Fruit fly (Drosophila melanogaster) whole organism, pupa: ENCODE data around the gene CG43731.

ENCODE experiments used
- CG10348 ChIP-seq: fragments of 200-800 bp; sonication (Bioruptor generic); IDR thresholded peaks from 2 replicates; pipeline ENCODE4 v1.3.6; 2022; ENCODE audit warnings: missing biosample characterization, missing genetic modification characterization
- CG12605 ChIP-seq: fragments of 200-800 bp; sonication (Bioruptor generic); IDR thresholded peaks from 2 replicates; pipeline ENCODE4 v1.3.6; 2022; ENCODE audit warnings: missing biosample characterization, missing genetic modification characterization
- CG13204 ChIP-seq: fragments of 200-800 bp; sonication (Bioruptor generic); optimal IDR thresholded peaks from 2 replicates; lab custom pipeline; 2018; ENCODE audit warnings: missing biosample characterization, mild to moderate bottlenecking, missing genetic modification characterization, moderate library complexity
- CG14655 ChIP-seq: fragments of 200-800 bp; sonication (Bioruptor generic); optimal IDR thresholded peaks from 3 replicates; lab custom pipeline; 2017; ENCODE audit warnings: mild to moderate bottlenecking, missing biosample characterization, missing genetic modification reagents, missing genetic modification characterization
- CG15710 ChIP-seq: fragments of 200-800 bp; sonication (Bioruptor generic); optimal IDR thresholded peaks from 2 replicates; lab custom pipeline; 2018; ENCODE audit warnings: missing biosample characterization, mild to moderate bottlenecking, missing genetic modification characterization, moderate library complexity
- CG17806 ChIP-seq: fragments of 200-800 bp; sonication (Bioruptor generic); optimal IDR thresholded peaks from 2 replicates; lab custom pipeline; 2018; ENCODE audit warnings: missing biosample characterization, mild to moderate bottlenecking, missing genetic modification characterization, moderate library complexity
- CG32121 ChIP-seq: fragments of 200-800 bp; sonication (Bioruptor generic); IDR thresholded peaks from 2 replicates; pipeline ENCODE4 v1.3.6; 2022; ENCODE audit warnings: missing biosample characterization, missing genetic modification characterization
- CG34367 ChIP-seq: fragments of 200-800 bp; sonication (Bioruptor generic); optimal IDR thresholded peaks from 2 replicates; lab custom pipeline; 2018; ENCODE audit warnings: missing biosample characterization, mild to moderate bottlenecking, missing genetic modification characterization
- CG4496 ChIP-seq: fragments of 200-800 bp; sonication (Bioruptor generic); IDR thresholded peaks from 3 replicates; pipeline ENCODE4 v1.3.6; 2022; ENCODE audit warnings: missing biosample characterization, missing genetic modification characterization
- CG8159 ChIP-seq: fragments of 200-800 bp; sonication (Bioruptor generic); optimal IDR thresholded peaks from 3 replicates; lab custom pipeline; 2018; ENCODE audit warnings: missing biosample characterization, mild to moderate bottlenecking, missing genetic modification characterization, moderate library complexity
- CG8301 ChIP-seq: fragments of 200-800 bp; sonication (Bioruptor generic); optimal IDR thresholded peaks from 2 replicates; lab custom pipeline; 2018; ENCODE audit warnings: missing biosample characterization, mild to moderate bottlenecking, missing genetic modification characterization
- CG9948 ChIP-seq: fragments of 200-800 bp; sonication (Bioruptor generic); optimal IDR thresholded peaks from 2 replicates; lab custom pipeline; 2018; ENCODE audit warnings: missing biosample characterization, mild to moderate bottlenecking, missing genetic modification characterization, moderate library complexity
- D1 ChIP-seq: fragments of 200-800 bp; sonication (Bioruptor generic); optimal IDR thresholded peaks from 2 replicates; lab custom pipeline; 2018; ENCODE audit warnings: missing biosample characterization, mild to moderate bottlenecking, missing genetic modification characterization, moderate library complexity
- EcR ChIP-seq: fragments of 200-800 bp; sonication (Bioruptor generic); optimal IDR thresholded peaks from 3 replicates; lab custom pipeline; 2019; ENCODE audit warnings: missing biosample characterization, missing genetic modification characterization, mild to moderate bottlenecking, moderate library complexity, missing genetic modification reagents
- Ets98B ChIP-seq: fragments of 200-800 bp; sonication (Bioruptor generic); IDR thresholded peaks from 2 replicates; pipeline ENCODE4 v1.3.6; 2022; ENCODE audit warnings: missing biosample characterization, missing genetic modification characterization
- Pif1A ChIP-seq: fragments of 200-800 bp; sonication (Bioruptor generic); optimal IDR thresholded peaks from 3 replicates; lab custom pipeline; 2016; ENCODE audit warnings: missing biosample characterization, missing genetic modification characterization
- Pif1B ChIP-seq: fragments of 200-800 bp; sonication (Bioruptor generic); optimal IDR thresholded peaks from 3 replicates; lab custom pipeline; 2016; ENCODE audit warnings: missing biosample characterization, missing genetic modification characterization
- Snoo ChIP-seq: fragments of 200-800 bp; sonication (Bioruptor generic); optimal IDR thresholded peaks from 3 replicates; lab custom pipeline; 2017; ENCODE audit warnings: missing biosample characterization, mild to moderate bottlenecking, missing genetic modification characterization, inconsistent platforms
- fd96Ca ChIP-seq: fragments of 200-800 bp; sonication (Bioruptor generic); IDR thresholded peaks from 3 replicates; pipeline ENCODE4 v1.3.6; 2022; ENCODE audit warnings: missing biosample characterization, missing genetic modification characterization
- gl ChIP-seq: fragments of 200-800 bp; sonication (Bioruptor generic); optimal IDR thresholded peaks from 2 replicates; lab custom pipeline; 2018; ENCODE audit warnings: missing biosample characterization, mild to moderate bottlenecking, missing genetic modification characterization
- rn ChIP-seq: fragments of 200-800 bp; sonication (Bioruptor generic); IDR thresholded peaks from 2 replicates; pipeline ENCODE4 v1.3.6; 2022; ENCODE audit warnings: missing biosample characterization, missing genetic modification characterization

CG43731 gene

dm6 chr2L:19137494-19138360 is 35.9 kb downstream of the CG43731 start:
- TF ChIP-seq CG4496 (GFP tag; lab: Robert Waterston, UW) (no peak), Pif1B (GFP tag; lab: Kevin White, UChicago) (no peak), CG10348 (no peak), D1 (tag; lab: Kevin White, UChicago) (no peak), CG8159 (tag; lab: Kevin White, UChicago) (no peak), Snoo (tag; lab: Kevin White, UChicago) (no peak), CG34367 (tag; lab: Kevin White, UChicago) (no peak), EcR (GFP tag; lab: Kevin White, UChicago) (no peak), CG9948 (tag; lab: Kevin White, UChicago) (no peak), CG14655 (GFP tag; lab: Kevin White, UChicago) (no peak), fd96Ca (GFP tag; lab: Robert Waterston, UW) (no peak), CG17806 (no peak), gl (tag; lab: Kevin White, UChicago) (no peak), CG32121 (GFP tag; lab: Robert Waterston, UW) (no peak)

DNA sequence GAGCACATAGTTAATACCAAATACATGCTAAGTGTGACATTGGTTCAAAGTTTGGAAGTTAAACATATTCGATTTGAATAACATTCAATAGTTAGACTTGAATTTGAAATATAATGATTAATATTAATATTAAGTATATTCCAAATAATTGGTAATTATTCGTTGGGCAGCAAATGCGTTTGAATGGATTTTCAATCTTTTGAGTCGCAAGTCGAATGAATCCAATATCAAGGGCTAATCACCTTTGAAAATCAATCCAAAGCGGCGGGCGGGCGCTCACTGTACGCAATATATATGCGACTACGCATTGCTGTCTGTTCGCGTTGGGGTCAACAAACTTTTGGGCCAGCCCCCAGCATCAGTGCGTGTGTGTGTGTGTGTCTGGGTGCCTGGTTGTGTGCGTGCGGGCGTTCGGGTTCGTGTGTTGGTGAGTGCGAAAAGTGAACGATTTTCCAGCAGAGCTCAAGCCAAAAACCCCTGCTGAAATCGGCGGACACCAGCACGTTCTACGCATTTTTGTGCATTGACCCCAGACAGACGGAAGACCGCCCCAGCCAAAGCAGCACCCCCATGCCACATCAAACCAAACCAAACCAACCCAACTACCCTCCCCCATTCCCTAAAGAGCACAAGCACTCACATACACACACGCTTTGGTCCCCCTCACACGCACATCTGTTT is 36.7 kb downstream of the CG43731 start:
- TF ChIP-seq CG17806 (peak; percentile 17), Snoo (tag; lab: Kevin White, UChicago) (no peak), Pif1A (GFP tag; lab: Kevin White, UChicago) (no peak), CG13204 (GFP tag; lab: Kevin White, UChicago) (peak; percentile 19), CG9948 (tag; lab: Kevin White, UChicago) (peak; percentile 17), EcR (GFP tag; lab: Kevin White, UChicago) (peak; percentile 94), fd96Ca (GFP tag; lab: Robert Waterston, UW) (no peak), CG15710 (peak; percentile 13)

DNA sequence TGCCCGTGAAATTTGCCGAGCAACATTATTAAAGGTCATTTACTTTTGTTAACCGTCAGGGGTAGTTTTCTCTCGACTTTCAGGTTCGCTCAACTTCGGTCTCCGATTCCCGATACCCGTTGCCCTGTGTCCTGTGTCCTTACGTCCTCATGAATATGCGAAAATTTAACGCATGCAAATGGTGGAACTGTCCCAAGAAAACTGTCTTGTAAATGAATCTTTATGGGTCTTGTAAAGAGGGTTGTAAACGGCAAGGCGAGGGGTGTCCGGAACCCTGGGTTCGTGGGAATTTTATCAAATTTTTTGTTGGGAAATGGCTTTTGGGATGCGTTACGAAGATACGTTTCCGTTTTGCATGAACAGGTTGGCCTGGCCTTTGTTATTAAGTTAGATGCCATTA is 37.9 kb downstream of the CG43731 start:
- TF ChIP-seq EcR (GFP tag; lab: Kevin White, UChicago) = peak; percentile 23
- TF ChIP-seq CG10348 = no peak

- TF ChIP-seq Pif1B (GFP tag; lab: Kevin White, UChicago) = no peak
- no peak for TF ChIP-seq Snoo (tag; lab: Kevin White, UChicago)
- no peak for TF ChIP-seq CG15710
- TF ChIP-seq CG17806 = peak; percentile 49
- peak; percentile 6 for TF ChIP-seq Pif1A (GFP tag; lab: Kevin White, UChicago)
- TF ChIP-seq CG32121 (GFP tag; lab: Robert Waterston, UW) = no peak
- TF ChIP-seq CG12605 = no peak
- TF ChIP-seq gl (tag; lab: Kevin White, UChicago) = peak; percentile 16
- TF ChIP-seq CG13204 (GFP tag; lab: Kevin White, UChicago) = no peak
- no peak for TF ChIP-seq CG4496 (GFP tag; lab: Robert Waterston, UW)
- no peak for TF ChIP-seq CG34367 (tag; lab: Kevin White, UChicago)
- TF ChIP-seq EcR (GFP tag; lab: Kevin White, UChicago) = no peak
- TF ChIP-seq CG14655 (GFP tag; lab: Kevin White, UChicago) = peak; percentile 25
- no peak for TF ChIP-seq fd96Ca (GFP tag; lab: Robert Waterston, UW)
- TF ChIP-seq D1 (tag; lab: Kevin White, UChicago) = no peak
- TF ChIP-seq Ets98B (GFP tag; lab: Robert Waterston, UW) = no peak
- TF ChIP-seq rn = no peak
- TF ChIP-seq CG8159 (tag; lab: Kevin White, UChicago) = peak; percentile 57
- TF ChIP-seq CG10348 = no peak
- no peak for TF ChIP-seq CG8301
- peak; percentile 10 for TF ChIP-seq CG9948 (tag; lab: Kevin White, UChicago)
These were observed 38.6 kb downstream of the CG43731 start for dm6 chr2L:19140257-19140983.

- TF ChIP-seq CG4496 (GFP tag; lab: Robert Waterston, UW) (no peak; the same call in 2 of the 3 replicates), EcR (GFP tag; lab: Kevin White, UChicago) (no peak), CG8301 (peak; percentile 61), CG32121 (GFP tag; lab: Robert Waterston, UW) (peak; percentile 29; the same call in 1 of the 2 replicates), CG17806 (peak; percentile 25), D1 (tag; lab: Kevin White, UChicago) (no peak), Pif1B (GFP tag; lab: Kevin White, UChicago) (peak; percentile 17), CG12605 (no peak), Pif1A (GFP tag; lab: Kevin White, UChicago) (peak; percentile 49), CG14655 (GFP tag; lab: Kevin White, UChicago) (peak; percentile 48), CG8159 (tag; lab: Kevin White, UChicago) (peak; percentile 17), CG34367 (tag; lab: Kevin White, UChicago) (peak; percentile 13), Ets98B (GFP tag; lab: Robert Waterston, UW) (no peak), fd96Ca (GFP tag; lab: Robert Waterston, UW) (peak; percentile 72), rn (no peak), CG15710 (peak; percentile 5), CG9948 (tag; lab: Kevin White, UChicago) (no peak)
These were observed 39.1 kb downstream of the CG43731 start for dm6 chr2L:19140984-19141262.
